Worm (Caenorhabditis elegans): ENCODE results near the gene syd-1.

The syd-1 gene

DNA sequence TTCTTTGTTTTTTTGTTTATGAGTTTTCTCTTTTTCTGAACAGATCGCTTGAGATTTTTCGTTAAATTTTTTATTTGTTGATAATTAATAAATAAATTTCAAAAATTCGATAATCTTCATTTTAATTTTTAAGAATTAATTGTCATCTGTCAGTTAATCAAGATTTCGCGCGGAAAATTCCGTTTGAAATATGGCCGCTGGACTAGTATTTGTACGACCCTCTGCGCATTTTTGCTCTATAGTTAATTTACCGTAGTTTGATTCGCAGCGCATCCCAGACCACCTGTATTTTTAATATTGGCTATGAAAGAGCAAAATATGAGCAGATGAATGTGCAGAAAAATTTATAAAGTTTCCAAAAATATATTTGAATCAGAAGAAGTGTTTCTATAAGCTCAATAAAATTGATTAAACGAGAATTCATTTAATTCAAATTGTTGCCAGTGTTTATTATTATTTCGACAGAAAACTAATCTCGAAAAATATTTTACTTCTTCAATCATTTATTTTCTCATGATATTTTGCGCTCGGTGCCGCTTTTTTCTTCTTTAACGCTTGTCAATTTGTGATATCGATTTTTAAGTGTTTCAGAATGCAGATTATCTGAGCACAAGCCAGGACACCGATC lies 57.0 kb downstream of the syd-1 start, which contains the start of gene nfi-1:
Gene nfi-1, plus strand, starts transcription at position 578 of the 628 bp plus-strand sequence.
- no peak for TF ChIP-seq sem-2 (GFP tag; optimal IDR thresholded peaks at IDR 0.05)
- peak; percentile 67 for TF ChIP-seq mep-1 (tag; optimal IDR thresholded peaks at IDR 0.05)
- no peak for TF ChIP-seq zip-8 (tag; optimal IDR thresholded peaks at IDR 0.05)
- TF ChIP-seq unc-120 (tag; optimal IDR thresholded peaks at IDR 0.05; ENCODE audit: poor library complexity, severe bottlenecking): no peak
- TF ChIP-seq pha-4 (tag; optimal IDR thresholded peaks at IDR 0.05): no peak
- TF ChIP-seq ham-2 (GFP tag; optimal IDR thresholded peaks at IDR 0.05): no peak
- no peak for TF ChIP-seq lin-13 (tag; optimal IDR thresholded peaks at IDR 0.05)
- TF ChIP-seq mab-5 (tag; optimal IDR thresholded peaks at IDR 0.05): no peak
- no peak for TF ChIP-seq blmp-1 (tag; optimal IDR thresholded peaks at IDR 0.05)
- TF ChIP-seq ceh-39 (tag; optimal IDR thresholded peaks at IDR 0.05): peak; percentile 8
- TF ChIP-seq mls-2 (tag; optimal IDR thresholded peaks at IDR 0.05): no peak
- TF ChIP-seq nhr-237 (tag; optimal IDR thresholded peaks at IDR 0.05): no peak
- no peak for TF ChIP-seq elt-3 (tag; optimal IDR thresholded peaks at IDR 0.05)
- peak; percentile 10 for TF ChIP-seq hlh-1 (tag; optimal IDR thresholded peaks at IDR 0.05)
- TF ChIP-seq lsy-2 (tag; optimal IDR thresholded peaks at IDR 0.05): peak; percentile 82
- TF ChIP-seq nhr-28 (tag; optimal IDR thresholded peaks at IDR 0.05): no peak
- no peak for TF ChIP-seq M03D4.4 (tag; optimal IDR thresholded peaks at IDR 0.05)
- TF ChIP-seq drap-1 (GFP tag; optimal IDR thresholded peaks at IDR 0.05): no peak
- no peak for TF ChIP-seq tbx-8 (GFP tag; optimal IDR thresholded peaks at IDR 0.05)
- no peak for TF ChIP-seq elt-1 (tag; optimal IDR thresholded peaks at IDR 0.05; ENCODE audit: borderline replicate concordance, insufficient read depth)

Data from whole organism, mixed stage, embryonic.